Fruit fly (Drosophila melanogaster) whole organism, embryonic: Measurements from ENCODE around the gene CG6330.
A peak's percentile ranks its signal among the peaks of the same experiment; 100 is the strongest.

Source experiments
- ATbp ChIP-seq: fragments of 200-800 bp; sonication (Bioruptor generic); optimal IDR thresholded peaks from 2 replicates; lab custom pipeline; 2017; ENCODE audit warnings: missing biosample characterization, mild to moderate bottlenecking, missing genetic modification characterization, missing genetic modification reagents
- C15 ChIP-seq: fragments of 200-800 bp; sonication (Bioruptor generic); IDR thresholded peaks from 3 replicates; pipeline ENCODE4 v1.3.6; 2022; ENCODE audit warnings: missing biosample characterization, missing genetic modification characterization
- CG10543 ChIP-seq: fragments of 200-800 bp; sonication (Bioruptor generic); optimal IDR thresholded peaks from 3 replicates; lab custom pipeline; 2017; ENCODE audit warnings: missing biosample characterization, mild to moderate bottlenecking, missing genetic modification characterization, moderate library complexity
- CG10565 ChIP-seq: fragments of 200-800 bp; sonication (Bioruptor generic); optimal IDR thresholded peaks from 3 replicates; lab custom pipeline; 2016; ENCODE audit warnings: missing biosample characterization, mild to moderate bottlenecking, missing genetic modification characterization
- CG10979 ChIP-seq: fragments of 200-800 bp; sonication (Bioruptor generic); optimal IDR thresholded peaks from 2 replicates; lab custom pipeline; 2018; ENCODE audit warnings: missing biosample characterization, mild to moderate bottlenecking, missing genetic modification characterization, moderate library complexity
- CG11695 ChIP-seq: fragments of 200-800 bp; sonication (Bioruptor generic); IDR thresholded peaks from 3 replicates; pipeline ENCODE4 v1.3.6; 2022; ENCODE audit warnings: missing biosample characterization, missing genetic modification characterization
- CG12659 ChIP-seq: fragments of 200-800 bp; sonication (Bioruptor generic); optimal IDR thresholded peaks from 3 replicates; lab custom pipeline; 2017; ENCODE audit warnings: mild to moderate bottlenecking, missing biosample characterization, missing genetic modification reagents, missing genetic modification characterization
- CG12744 ChIP-seq: fragments of 200-800 bp; sonication (Bioruptor generic); optimal IDR thresholded peaks from 2 replicates; lab custom pipeline; 2016; ENCODE audit warnings: missing biosample characterization, missing genetic modification characterization
- CG12942 ChIP-seq: fragments of 200-800 bp; sonication (Bioruptor generic); optimal IDR thresholded peaks from 3 replicates; lab custom pipeline; 2016; ENCODE audit warnings: missing biosample characterization, missing genetic modification characterization
- CG13775 ChIP-seq: fragments of 200-800 bp; sonication (Bioruptor generic); optimal IDR thresholded peaks from 3 replicates; lab custom pipeline; 2017; ENCODE audit warnings: missing biosample characterization, mild to moderate bottlenecking, missing genetic modification characterization
- CG13894 ChIP-seq: fragments of 200-800 bp; sonication (Bioruptor generic); optimal IDR thresholded peaks from 3 replicates; lab custom pipeline; 2018; ENCODE audit warnings: missing biosample characterization, mild to moderate bottlenecking, missing genetic modification characterization, moderate library complexity
- CG14667 ChIP-seq: fragments of 200-800 bp; sonication (Bioruptor generic); IDR thresholded peaks from 2 replicates; pipeline ENCODE4 v1.3.6; 2022; ENCODE audit warnings: missing biosample characterization, missing genetic modification characterization
- CG15269 ChIP-seq: fragments of 200-800 bp; sonication (Bioruptor generic); optimal IDR thresholded peaks from 2 replicates; lab custom pipeline; 2018; ENCODE audit warnings: missing biosample characterization, mild to moderate bottlenecking, missing genetic modification characterization, moderate library complexity
- CG17829 ChIP-seq: fragments of 200-800 bp; optimal IDR thresholded peaks from 2 replicates; lab custom pipeline; 2019; ENCODE audit warnings: missing biosample characterization, mild to moderate bottlenecking, missing genetic modification characterization, moderate library complexity
- CG1792 ChIP-seq: fragments of 200-800 bp; sonication (Bioruptor generic); optimal IDR thresholded peaks from 2 replicates; lab custom pipeline; 2016; ENCODE audit warnings: missing biosample characterization, missing genetic modification characterization
- CG18476 ChIP-seq: fragments of 200-800 bp; sonication (Bioruptor generic); optimal IDR thresholded peaks from 2 replicates; lab custom pipeline; 2016; ENCODE audit warnings: missing biosample characterization, mild to moderate bottlenecking, missing genetic modification characterization
- CG18764 ChIP-seq: fragments of 200-800 bp; sonication (Bioruptor generic); optimal IDR thresholded peaks from 3 replicates; lab custom pipeline; 2016; ENCODE audit warnings: missing biosample characterization, missing genetic modification characterization
- CG2875 ChIP-seq: fragments of 200-800 bp; sonication (Bioruptor generic); optimal IDR thresholded peaks from 2 replicates; lab custom pipeline; 2017; ENCODE audit warnings: missing biosample characterization, mild to moderate bottlenecking, missing genetic modification characterization, missing genetic modification reagents
- CG2889 ChIP-seq: fragments of 200-800 bp; sonication (Bioruptor generic); IDR thresholded peaks from 3 replicates; pipeline ENCODE4 v1.3.6; 2022; ENCODE audit warnings: missing biosample characterization, missing genetic modification characterization
- CG30020 ChIP-seq: fragments of 200-800 bp; optimal IDR thresholded peaks from 2 replicates; lab custom pipeline; 2019; ENCODE audit warnings: missing biosample characterization, mild to moderate bottlenecking, missing genetic modification characterization, moderate library complexity
- CG31224 ChIP-seq: fragments of 200-800 bp; sonication (Bioruptor generic); IDR thresholded peaks from 2 replicates; pipeline ENCODE4 v1.3.6; 2022; ENCODE audit warnings: missing biosample characterization, missing genetic modification characterization
- CG31441 ChIP-seq: fragments of 200-800 bp; sonication (Bioruptor generic); IDR thresholded peaks from 2 replicates; pipeline ENCODE4 v1.3.6; 2022; ENCODE audit warnings: missing biosample characterization, missing genetic modification characterization
- CG32532 ChIP-seq: fragments of 200-800 bp; sonication (Bioruptor generic); IDR thresholded peaks from 2 replicates; pipeline ENCODE4 v1.3.6; 2022; ENCODE audit warnings: missing biosample characterization, missing genetic modification characterization
- CG7271 ChIP-seq: fragments of 200-800 bp; sonication (Bioruptor generic); optimal IDR thresholded peaks from 2 replicates; lab custom pipeline; 2018; ENCODE audit warnings: missing biosample characterization, mild to moderate bottlenecking, missing genetic modification characterization, moderate library complexity
- CG7372 ChIP-seq: fragments of 200-800 bp; sonication (Bioruptor generic); IDR thresholded peaks from 2 replicates; pipeline ENCODE4 v1.3.6; 2022; ENCODE audit warnings: missing biosample characterization, missing genetic modification characterization
- CG7556 ChIP-seq: fragments of 200-800 bp; sonication (Bioruptor generic); optimal IDR thresholded peaks from 2 replicates; lab custom pipeline; 2017; ENCODE audit warnings: missing biosample characterization, mild to moderate bottlenecking, missing genetic modification characterization
- D19B ChIP-seq: fragments of 200-800 bp; sonication (Bioruptor generic); optimal IDR thresholded peaks from 2 replicates; lab custom pipeline; 2017; ENCODE audit warnings: missing biosample characterization, mild to moderate bottlenecking, missing genetic modification characterization
- Ets65A ChIP-seq: fragments of 200-800 bp; sonication (Bioruptor generic); peaks from one replicate; lab custom pipeline; 2016; ENCODE audit warnings: missing biosample characterization, missing genetic modification characterization
- Fer3 ChIP-seq: fragments of 200-800 bp; sonication (Bioruptor generic); optimal IDR thresholded peaks from 2 replicates; lab custom pipeline; 2018; ENCODE audit warnings: missing biosample characterization, mild to moderate bottlenecking, missing genetic modification characterization, moderate library complexity
- Hand ChIP-seq: fragments of 200-800 bp; sonication (Bioruptor generic); optimal IDR thresholded peaks from 2 replicates; lab custom pipeline; 2017; ENCODE audit warnings: mild to moderate bottlenecking, missing biosample characterization, missing genetic modification reagents, missing genetic modification characterization
- Myb ChIP-seq: fragments of 200-800 bp; sonication (Bioruptor generic); optimal IDR thresholded peaks from 2 replicates; lab custom pipeline; 2016; ENCODE audit warnings: missing biosample characterization, missing genetic modification characterization
- Rfx ChIP-seq: fragments of 200-800 bp; sonication (Bioruptor generic); IDR thresholded peaks from 2 replicates; pipeline ENCODE4 v1.3.6; 2022; ENCODE audit warnings: missing biosample characterization, missing genetic modification characterization
- Sox100B ChIP-seq: fragments of 200-800 bp; sonication (Bioruptor generic); optimal IDR thresholded peaks from 3 replicates; lab custom pipeline; 2018; ENCODE audit warnings: missing biosample characterization, mild to moderate bottlenecking, missing genetic modification characterization
- Xbp1 ChIP-seq: fragments of 200-800 bp; sonication (Bioruptor generic); optimal IDR thresholded peaks from 3 replicates; lab custom pipeline; 2016; ENCODE audit warnings: missing biosample characterization, mild to moderate bottlenecking, missing genetic modification characterization
- Xrp1 ChIP-seq: fragments of 200-800 bp; sonication (Bioruptor generic); IDR thresholded peaks from 2 replicates; pipeline ENCODE4 v1.3.6; 2022; ENCODE audit warnings: missing biosample characterization, missing genetic modification characterization
- danr ChIP-seq: fragments of 200-800 bp; sonication (Bioruptor generic); IDR thresholded peaks from 2 replicates; pipeline ENCODE4 v1.3.6; 2022; ENCODE audit warnings: missing biosample characterization, missing genetic modification characterization
- fd64A ChIP-seq: fragments of 200-800 bp; sonication (Bioruptor generic); optimal IDR thresholded peaks from 3 replicates; lab custom pipeline; 2018; ENCODE audit warnings: missing biosample characterization, mild to moderate bottlenecking, missing genetic modification characterization
- ftz-f1 ChIP-seq: fragments of 200-800 bp; sonication (Bioruptor generic); optimal IDR thresholded peaks from 2 replicates; lab custom pipeline; 2016; ENCODE audit warnings: missing biosample characterization, missing genetic modification characterization
- gro ChIP-seq: fragments of 200-800 bp; sonication (Bioruptor generic); optimal IDR thresholded peaks from 2 replicates; lab custom pipeline; 2016; ENCODE audit warnings: missing biosample characterization, missing genetic modification characterization
- ind ChIP-seq: fragments of 200-800 bp; sonication (Bioruptor generic); optimal IDR thresholded peaks from 3 replicates; lab custom pipeline; 2016; ENCODE audit warnings: missing biosample characterization, missing genetic modification characterization
- klu ChIP-seq: fragments of 200-800 bp; sonication (Bioruptor generic); IDR thresholded peaks from 2 replicates; pipeline ENCODE4 v1.3.6; 2022; ENCODE audit warnings: missing biosample characterization, missing genetic modification characterization
- luna ChIP-seq: fragments of 200-800 bp; sonication (Bioruptor generic); optimal IDR thresholded peaks from 2 replicates; lab custom pipeline; 2016; ENCODE audit warnings: missing biosample characterization, missing genetic modification characterization
- maf-S ChIP-seq: fragments of 200-800 bp; sonication (Bioruptor generic); optimal IDR thresholded peaks from 2 replicates; lab custom pipeline; 2016; ENCODE audit warnings: missing biosample characterization, missing genetic modification characterization
- nau ChIP-seq: fragments of 200-800 bp; sonication (Bioruptor generic); optimal IDR thresholded peaks from 3 replicates; lab custom pipeline; 2017; ENCODE audit warnings: missing biosample characterization, mild to moderate bottlenecking, missing genetic modification characterization, missing genetic modification reagents
- onecut ChIP-seq: fragments of 200-800 bp; sonication (Bioruptor generic); IDR thresholded peaks from 2 replicates; pipeline ENCODE4 v1.3.6; 2022; ENCODE audit warnings: missing biosample characterization, missing genetic modification characterization
- pnt ChIP-seq: fragments of 200-800 bp; sonication (Bioruptor generic); optimal IDR thresholded peaks from 3 replicates; lab custom pipeline; 2016; ENCODE audit warnings: missing biosample characterization, missing genetic modification characterization
- psq ChIP-seq: fragments of 200-800 bp; sonication (Bioruptor generic); optimal IDR thresholded peaks from 2 replicates; lab custom pipeline; 2017; ENCODE audit warnings: missing biosample characterization, missing genetic modification characterization
- sens ChIP-seq: fragments of 200-800 bp; sonication (Bioruptor generic); peaks from one replicate; lab custom pipeline; 2016; ENCODE audit warnings: missing biosample characterization, missing genetic modification characterization
- sr ChIP-seq: fragments of 200-800 bp; sonication (Bioruptor generic); IDR thresholded peaks from 3 replicates; pipeline ENCODE4 v1.3.6; 2022; ENCODE audit warnings: missing biosample characterization, missing genetic modification characterization
- trem ChIP-seq: fragments of 200-800 bp; optimal IDR thresholded peaks from 3 replicates; lab custom pipeline; 2019; ENCODE audit warnings: missing biosample characterization, mild to moderate bottlenecking, missing genetic modification characterization, moderate library complexity
- vnd ChIP-seq: fragments of 200-800 bp; sonication (Bioruptor generic); IDR thresholded peaks from 3 replicates; pipeline ENCODE4 v1.3.6; 2022; ENCODE audit warnings: missing biosample characterization, missing genetic modification characterization; ENCODE audit not compliant: partially characterized antibody

The CG6330 gene

DNA sequence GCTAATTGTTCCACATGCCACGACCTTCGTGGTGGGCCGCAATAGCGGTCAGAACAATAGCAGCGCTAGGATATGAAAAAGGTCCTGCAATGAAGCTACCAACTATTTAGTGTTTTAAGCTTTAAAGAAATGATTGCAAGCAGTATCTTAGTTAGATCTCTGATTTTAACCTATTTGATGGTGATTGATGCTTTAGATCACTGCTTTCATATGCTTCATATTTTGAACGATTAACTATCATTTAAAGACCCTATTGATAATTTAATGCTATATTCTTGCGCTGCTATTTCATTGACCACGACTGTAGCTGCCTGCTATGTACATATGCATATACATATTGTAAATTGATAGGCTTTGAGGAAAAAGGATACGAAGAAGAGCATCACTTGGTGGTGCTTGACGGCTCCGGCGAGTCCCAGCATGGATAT, 5.5 kb upstream of the CG6330 start (continued):
- TF ChIP-seq sr (GFP tag; lab: Robert Waterston, UW) (0 out of 3 replicates have a peak, but pooled peaks have one; percentile 3), CG11695 (GFP tag; lab: Robert Waterston, UW) (peak; percentile 83), CG7271 (tag; lab: Kevin White, UChicago) (peak; percentile 62), Sox100B (GFP tag; lab: Kevin White, UChicago) (peak; percentile 76), Hand (GFP tag; lab: Kevin White, UChicago) (peak; percentile 43), trem (tag; lab: Kevin White, UChicago) (peak; percentile 72), klu (GFP tag; lab: Robert Waterston, UW) (peak; percentile 38; the same call in 1 of the 2 replicates), sens (GFP tag; lab: Kevin White, UChicago) (peak; percentile 78), CG10979 (peak; percentile 50), Ets65A (GFP tag; lab: Kevin White, UChicago) (peak; percentile 96), luna (GFP tag; lab: Kevin White, UChicago) (peak; percentile 30), ftz-f1 (GFP tag; lab: Kevin White, UChicago) (peak; percentile 1), CG18764 (peak; percentile 74), CG10565 (GFP tag; lab: Kevin White, UChicago) (peak; percentile 40), CG15269 (peak; percentile 34), CG17829 (tag; lab: Kevin White, UChicago) (peak; percentile 81), CG30020 (tag; lab: Kevin White, UChicago) (no peak), CG7556 (peak; percentile 52), Rfx (GFP tag; lab: Robert Waterston, UW) (peak; percentile 29; the same call in 1 of the 2 replicates), maf-S (GFP tag; lab: Kevin White, UChicago) (no peak), fd64A (GFP tag; lab: Kevin White, UChicago) (peak; percentile 70), danr (GFP tag; lab: Robert Waterston, UW) (peak; percentile 63), gro (peak; percentile 84), CG10543 (GFP tag; lab: Kevin White, UChicago) (peak; percentile 48), onecut (GFP tag; lab: Robert Waterston, UW) (peak; percentile 53), Fer3 (peak; percentile 83), CG1792 (GFP tag; lab: Kevin White, UChicago) (peak; percentile 69), CG31224 (GFP tag; lab: Robert Waterston, UW) (peak; percentile 26; the same call in 1 of the 2 replicates), D19B (GFP tag; lab: Kevin White, UChicago) (peak; percentile 39), CG12659 (GFP tag; lab: Kevin White, UChicago) (peak; percentile 9), nau (GFP tag; lab: Kevin White, UChicago) (peak; percentile 53), Xbp1 (peak; percentile 51), CG2889 (GFP tag; lab: Robert Waterston, UW) (no peak), CG7372 (GFP tag; lab: Robert Waterston, UW) (no peak), C15 (GFP tag; lab: Robert Waterston, UW) (peak; percentile 6; the same call in 1 of the 3 replicates), CG13894 (tag; lab: Kevin White, UChicago) (peak; percentile 19), vnd (GFP tag; lab: Robert Waterston, UW) (no peak), CG18476 (GFP tag; lab: Kevin White, UChicago) (peak; percentile 85), ind (GFP tag; lab: Kevin White, UChicago) (peak; percentile 80), pnt (GFP tag; lab: Kevin White, UChicago) (peak; percentile 46), Myb (peak; percentile 19), CG12744 (GFP tag; lab: Kevin White, UChicago) (no peak), CG12942 (GFP tag; lab: Kevin White, UChicago) (no peak), CG13775 (GFP tag; lab: Kevin White, UChicago) (peak; percentile 49), CG2875 (GFP tag; lab: Kevin White, UChicago) (no peak), Xrp1 (peak; percentile 82), CG32532 (GFP tag; lab: Robert Waterston, UW) (peak; percentile 75), ATbp (GFP tag; lab: Kevin White, UChicago) (peak; percentile 27), CG14667 (GFP tag; lab: Robert Waterston, UW) (peak; percentile 40), CG31441 (GFP tag; lab: Robert Waterston, UW) (peak; percentile 70), psq (GFP tag; lab: Kevin White, UChicago) (no peak)
